Worm (Caenorhabditis elegans): Measurements from ENCODE around the gene ZK637.12.

The ZK637.12 gene

DNA sequence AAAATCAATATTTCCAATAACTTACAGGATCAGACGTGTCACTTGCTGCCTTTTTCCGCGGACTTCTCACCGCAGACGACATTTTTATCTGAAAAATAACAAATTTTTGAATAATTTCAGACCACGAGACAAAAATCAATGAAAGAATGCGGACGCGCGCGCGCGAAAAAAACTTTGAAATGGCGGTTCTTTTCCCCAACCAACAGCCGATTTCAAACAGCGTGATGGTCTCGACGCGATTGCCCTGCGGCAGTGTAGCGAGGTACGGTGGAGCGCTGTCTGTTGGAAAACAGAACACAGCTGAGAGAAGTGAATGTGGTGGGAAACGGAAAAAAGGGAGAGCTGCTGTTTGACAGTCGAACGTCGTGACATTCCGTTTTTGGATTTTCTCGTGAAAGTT lies 20.0 kb upstream of the ZK637.12 start, which contains the start of gene lin-9 (continued):
- peak; percentile 72 for TF ChIP-seq ZK546.5 (tag; optimal IDR thresholded peaks at IDR 0.05)
- peak; percentile 95 for TF ChIP-seq nhr-21 (tag; optimal IDR thresholded peaks at IDR 0.05)
- TF ChIP-seq nhr-25 (tag; optimal IDR thresholded peaks at IDR 0.05), result peak; percentile 97
- TF ChIP-seq lin-39 (tag; optimal IDR thresholded peaks at IDR 0.05), result peak; percentile 26
- no peak for TF ChIP-seq mbf-1 (tag; optimal IDR thresholded peaks at IDR 0.05)
- no peak for TF ChIP-seq peb-1 (tag; optimal IDR thresholded peaks at IDR 0.05)
- peak; percentile 91 for TF ChIP-seq sem-4 (tag; optimal IDR thresholded peaks at IDR 0.05)
- TF ChIP-seq aly-2 (tag; optimal IDR thresholded peaks at IDR 0.05), result peak; percentile 11
- peak; percentile 86 for TF ChIP-seq egl-27 (tag; optimal IDR thresholded peaks at IDR 0.05)
- TF ChIP-seq unc-55 (GFP tag; optimal IDR thresholded peaks at IDR 0.05), result peak; percentile 98
- TF ChIP-seq fos-1 (tag; optimal IDR thresholded peaks at IDR 0.05), result peak; percentile 90
- TF ChIP-seq F13H6.1 (tag; optimal IDR thresholded peaks at IDR 0.05), result peak; percentile 96
- peak; percentile 81 for TF ChIP-seq nhr-6 (tag; optimal IDR thresholded peaks at IDR 0.05)
- TF ChIP-seq ceh-16 (tag; optimal IDR thresholded peaks at IDR 0.05), result peak; percentile 73
- TF ChIP-seq zag-1 (tag; optimal IDR thresholded peaks at IDR 0.05), result peak; percentile 83
- TF ChIP-seq sma-3 (GFP tag; optimal IDR thresholded peaks at IDR 0.05), result peak; percentile 95
- peak; percentile 25 for TF ChIP-seq ztf-11 (tag; optimal IDR thresholded peaks at IDR 0.05)
- peak; percentile 97 for TF ChIP-seq C34F6.9 (tag; optimal IDR thresholded peaks at IDR 0.05)
- no peak for TF ChIP-seq nhr-11 (tag; optimal IDR thresholded peaks at IDR 0.05)
- no peak for TF ChIP-seq nhr-23 (tag; optimal IDR thresholded peaks at IDR 0.05)

DNA sequence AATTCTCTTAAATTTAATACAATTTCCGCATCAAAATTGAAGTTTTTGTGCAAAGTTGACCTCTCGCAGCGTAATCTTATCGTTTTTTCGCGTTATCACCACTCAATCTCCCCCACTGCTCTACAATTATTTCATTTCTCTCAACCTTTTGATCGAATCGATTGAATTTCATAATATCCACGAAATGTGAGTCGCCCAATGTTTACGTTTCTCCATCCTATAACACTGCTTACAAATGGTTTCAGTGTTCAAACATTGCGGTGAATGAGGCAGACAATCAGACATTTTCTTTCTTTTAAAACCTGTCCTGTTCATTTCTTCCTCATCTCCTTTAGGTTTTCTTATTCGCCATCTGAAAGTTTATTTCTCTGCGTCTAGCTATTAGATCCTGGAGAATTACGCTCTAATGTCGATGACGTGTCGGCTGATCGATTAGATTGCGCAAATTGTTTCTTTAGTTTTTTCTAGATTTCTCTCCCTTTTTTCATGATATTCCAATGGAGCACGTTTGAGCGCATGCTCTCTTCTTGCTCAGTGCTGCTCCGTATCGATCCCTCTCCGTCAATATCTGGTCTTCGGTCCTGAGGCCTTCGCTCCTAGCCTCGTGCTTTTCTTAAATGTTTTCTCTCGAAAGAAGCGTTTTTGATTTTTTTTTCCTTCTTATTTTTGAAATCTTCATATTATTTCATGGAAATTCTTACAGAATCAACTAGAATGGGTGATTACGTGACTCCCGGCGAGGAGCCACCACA lies 18.9 kb upstream of the ZK637.12 start, which contains the start of gene unc-32:
Gene unc-32 (plus strand): TSS at position 702 of the 752 bp plus-strand sequence.
- peak; percentile 89 for TF ChIP-seq C34F6.9 (tag; optimal IDR thresholded peaks at IDR 0.05)
- TF ChIP-seq ztf-1 (GFP tag; conservative IDR thresholded peaks at IDR 0.05), result no peak
- peak; percentile 62 for TF ChIP-seq nhr-129 (tag; optimal IDR thresholded peaks at IDR 0.05)
- peak; percentile 70 for TF ChIP-seq unc-55 (GFP tag; optimal IDR thresholded peaks at IDR 0.05)
- TF ChIP-seq ZK546.5 (tag; optimal IDR thresholded peaks at IDR 0.05), result no peak
- peak; percentile 94 for TF ChIP-seq crh-2 (tag; optimal IDR thresholded peaks at IDR 0.05)
- no peak for TF ChIP-seq snpc-4 (tag; optimal IDR thresholded peaks at IDR 0.05)
- TF ChIP-seq F13H6.1 (tag; optimal IDR thresholded peaks at IDR 0.05), result no peak
- TF ChIP-seq Y55F3AM.14 (GFP tag; optimal IDR thresholded peaks at IDR 0.05), result no peak
- TF ChIP-seq gmeb-1 (tag; optimal IDR thresholded peaks at IDR 0.05), result no peak
- no peak for TF ChIP-seq nhr-6 (tag; optimal IDR thresholded peaks at IDR 0.05)
- peak in 1 of 2 experiments; percentile 69 for TF ChIP-seq mdl-1 (tag; optimal IDR thresholded peaks at IDR 0.05)
- TF ChIP-seq fos-1 (tag; optimal IDR thresholded peaks at IDR 0.05), result peak; percentile 6
- no peak for TF ChIP-seq ama-1 (optimal IDR thresholded peaks at IDR 0.05)
- TF ChIP-seq nhr-10 (tag; optimal IDR thresholded peaks at IDR 0.05), result no peak
- TF ChIP-seq lin-39 (tag; optimal IDR thresholded peaks at IDR 0.05), result no peak
- peak; percentile 34 to 83 for TF ChIP-seq lsy-2 (tag; optimal IDR thresholded peaks at IDR 0.05)
- TF ChIP-seq egl-27 (tag; optimal IDR thresholded peaks at IDR 0.05), result peak; percentile 29
- peak; percentile 52 for TF ChIP-seq lin-13 (GFP tag; optimal IDR thresholded peaks at IDR 0.05)
- TF ChIP-seq zag-1 (tag; optimal IDR thresholded peaks at IDR 0.05), result peak; percentile 83
- peak; percentile 66 for TF ChIP-seq lin-11 (tag; optimal IDR thresholded peaks at IDR 0.05)
- TF ChIP-seq ceh-16 (tag; optimal IDR thresholded peaks at IDR 0.05), result no peak
- TF ChIP-seq nhr-77 (tag; optimal IDR thresholded peaks at IDR 0.05), result no peak
- no peak for TF ChIP-seq nhr-11 (tag; optimal IDR thresholded peaks at IDR 0.05)
- peak; percentile 16 for TF ChIP-seq sma-9 (GFP tag; optimal IDR thresholded peaks at IDR 0.05)
- no peak for TF ChIP-seq sma-9 (tag; optimal IDR thresholded peaks at IDR 0.05)

DNA sequence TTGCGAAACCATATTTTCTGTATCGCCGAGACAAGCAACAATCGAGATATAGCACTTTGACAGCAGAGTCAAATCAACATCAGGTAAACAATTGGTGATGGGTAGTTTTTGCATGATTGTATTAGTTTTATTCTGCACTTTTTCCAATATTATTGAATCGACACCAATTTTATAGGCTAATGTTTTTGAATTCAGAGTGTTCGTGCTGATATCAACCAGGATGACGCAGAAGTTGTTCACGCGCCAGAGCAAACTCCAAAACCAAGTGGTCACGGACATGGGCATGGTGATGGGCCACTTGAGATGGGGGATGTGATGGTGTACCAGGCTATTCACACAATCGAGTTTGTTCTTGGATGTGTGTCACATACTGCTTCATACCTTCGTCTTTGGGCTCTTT lies 13.9 kb upstream of the ZK637.12 start:
- TF ChIP-seq mab-5 (tag; optimal IDR thresholded peaks at IDR 0.05) (no peak), R02D3.7 (tag; optimal IDR thresholded peaks at IDR 0.05) (no peak), lin-11 (tag; optimal IDR thresholded peaks at IDR 0.05) (no peak), nhr-21 (tag; optimal IDR thresholded peaks at IDR 0.05) (no peak), sma-3 (GFP tag; optimal IDR thresholded peaks at IDR 0.05) (no peak), mbf-1 (tag; optimal IDR thresholded peaks at IDR 0.05) (no peak), F13H6.1 (tag; optimal IDR thresholded peaks at IDR 0.05) (no peak), ceh-16 (tag; optimal IDR thresholded peaks at IDR 0.05) (no peak), nhr-6 (tag; optimal IDR thresholded peaks at IDR 0.05) (no peak), nhr-237 (tag; optimal IDR thresholded peaks at IDR 0.05) (no peak), nhr-23 (tag; optimal IDR thresholded peaks at IDR 0.05) (no peak), zag-1 (tag; optimal IDR thresholded peaks at IDR 0.05) (no peak), mdl-1 (tag; optimal IDR thresholded peaks at IDR 0.05) (no peak)

Data from whole organism, L2 larva.